Fruit fly (Drosophila melanogaster): Measurements from ENCODE around the gene Trf4-2.

Gene Trf4-2

DNA sequence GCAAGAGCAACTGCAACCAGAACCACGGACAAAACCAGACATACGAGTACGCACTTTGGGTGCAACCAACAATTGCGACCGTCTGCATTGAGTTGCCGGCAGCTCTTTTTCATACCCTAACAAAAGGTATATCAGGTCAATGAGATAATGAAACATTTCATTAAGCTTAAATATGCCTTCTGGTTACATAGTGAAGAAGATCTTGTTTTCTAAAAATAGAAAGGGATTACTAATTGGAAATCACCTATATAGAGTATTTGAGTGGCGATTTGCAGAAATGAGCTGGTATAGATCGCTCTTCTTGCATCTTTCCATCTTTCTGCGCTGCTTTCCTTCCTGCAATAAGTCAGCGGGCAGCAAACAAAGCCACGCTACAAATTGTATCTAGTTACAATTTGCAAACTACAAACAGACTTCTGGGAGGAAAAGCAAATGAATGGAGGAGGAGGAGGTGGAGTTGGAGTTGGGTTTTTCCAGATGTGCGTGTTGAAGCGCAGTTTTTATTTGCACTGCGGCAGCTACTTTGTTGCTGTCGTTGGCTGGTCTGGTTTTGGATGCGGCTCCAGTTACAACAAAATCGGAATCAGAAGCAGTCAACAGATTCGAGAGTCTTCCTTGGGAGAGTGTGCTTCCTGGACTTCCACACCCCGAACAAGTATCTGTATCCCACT lies 49.9 kb downstream of the Trf4-2 start:
- TF ChIP-seq CG8478 (optimal IDR thresholded peaks at IDR 0.05) (no peak), usp (GFP tag; optimal IDR thresholded peaks at IDR 0.05) (no peak), EcR (GFP tag; optimal IDR thresholded peaks at IDR 0.05) (no peak), psq (optimal IDR thresholded peaks at IDR 0.05) (no peak), Dll (optimal IDR thresholded peaks at IDR 0.05) (no peak), pan (optimal IDR thresholded peaks at IDR 0.05) (no peak)

DNA sequence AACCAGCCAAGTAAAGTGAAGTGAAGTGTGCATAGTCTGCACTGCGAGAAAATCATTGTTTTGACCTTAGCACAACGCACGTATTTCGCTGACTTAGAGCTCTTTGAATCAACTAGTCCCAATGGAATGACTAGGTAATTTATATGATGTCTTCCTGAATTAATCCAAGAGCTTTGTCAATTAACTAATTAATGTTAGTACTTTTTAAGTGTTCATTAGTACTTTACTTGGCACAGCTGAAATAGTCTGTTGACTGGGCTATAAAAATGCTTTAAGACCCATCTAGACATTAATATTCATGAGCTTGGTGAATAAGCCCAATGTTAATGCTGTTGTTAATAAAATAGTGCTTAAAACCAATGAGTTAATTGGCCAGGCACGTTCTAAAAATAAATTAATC lies 51.1 kb downstream of the Trf4-2 start:
- TF ChIP-seq EcR (GFP tag; optimal IDR thresholded peaks at IDR 0.05) (no peak), usp (GFP tag; optimal IDR thresholded peaks at IDR 0.05) (no peak), CG8478 (optimal IDR thresholded peaks at IDR 0.05) (no peak), psq (optimal IDR thresholded peaks at IDR 0.05) (no peak), Dll (optimal IDR thresholded peaks at IDR 0.05) (no peak), pan (optimal IDR thresholded peaks at IDR 0.05) (no peak)

Measured in whole organism.